Worm (Caenorhabditis elegans) whole organism, midembryonic: Measurements from ENCODE around the gene F54B3.4.

Experiments
- med-1 ChIP-seq: sonication (generic microtip); optimal IDR thresholded peaks from 2 replicates; lab custom pipeline; 2017; ENCODE audit warnings: missing genetic modification characterization, mild to moderate bottlenecking, missing compliant biosample characterization, antibody characterized with exemption, missing genetic modification reagents; ENCODE audit not compliant: insufficient read depth
- ztf-29 ChIP-seq: fragments of 200-800 bp; sonication (Bioruptor generic); IDR thresholded peaks from 2 replicates; pipeline ENCODE4 v1.3.6; 2022; ENCODE audit warnings: missing genetic modification reagents, missing genetic modification characterization, missing compliant biosample characterization

- no peak for TF ChIP-seq ztf-29
- TF ChIP-seq med-1 (GFP tag; lab: Kevin White, UChicago) = no peak
These were observed 20.0 kb downstream of the F54B3.4 start, which contains the start of gene F54B3.1 for ce11 chrII:10250966-10251365.
